Fruit fly (Drosophila melanogaster): ENCODE measurements around the gene scaf6.

Gene scaf6

DNA sequence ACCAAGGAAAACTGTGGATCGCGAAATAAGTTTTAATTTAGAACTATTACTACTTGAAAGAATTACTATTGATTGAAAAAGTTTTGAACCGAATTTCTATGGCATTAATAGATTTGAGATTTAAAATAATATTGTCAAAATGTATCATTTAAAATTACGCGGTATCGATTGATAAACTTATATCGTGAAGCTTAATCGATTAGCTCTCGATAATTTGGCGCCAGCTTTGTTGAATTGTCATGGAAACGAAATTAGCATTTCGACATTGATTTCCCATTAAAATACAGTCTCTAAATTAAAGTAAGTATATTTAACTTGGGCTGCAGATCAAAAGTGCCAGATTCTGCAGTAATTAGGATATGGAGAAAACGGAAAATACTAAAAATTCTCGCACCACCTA, 15.1 kb downstream of the scaf6 start, which contains the start of gene CG7730:
TSS of gene CG7730 (plus strand) at position 206 of the 400 bp plus-strand sequence.
- TF ChIP-seq CG8478 (optimal IDR thresholded peaks at IDR 0.05) (no peak), CTCF (optimal IDR thresholded peaks at IDR 0.05) (no peak)

DNA sequence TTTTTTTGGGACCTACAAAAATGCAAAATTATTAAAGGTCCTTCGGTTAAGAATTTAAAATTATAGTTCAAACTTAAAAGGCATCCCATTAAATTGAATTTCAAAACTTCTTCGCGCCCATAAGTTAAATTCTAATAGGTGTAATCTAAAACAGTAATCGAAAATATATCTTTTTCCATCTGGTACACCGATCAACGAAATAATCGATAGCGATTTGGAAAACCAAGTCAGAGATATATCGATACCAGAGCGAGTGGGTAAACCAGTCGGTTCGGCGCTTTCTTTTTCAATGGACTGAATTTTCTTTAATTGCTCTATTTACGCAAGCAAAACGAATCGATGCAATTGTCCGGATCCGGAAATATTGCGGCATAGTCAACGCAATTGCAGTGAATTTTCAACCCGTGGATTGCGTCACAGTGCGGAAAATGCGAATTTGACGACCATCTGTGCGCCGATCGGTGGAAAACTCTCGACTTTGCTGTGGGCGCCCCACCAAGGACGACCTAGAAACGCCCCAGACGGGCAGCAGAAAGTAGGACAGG, 18.2 kb downstream of the scaf6 start, which contains the start of gene Fit2:
TSS of gene Fit2 (plus strand) at position 234 of the 545 bp plus-strand sequence.
- no peak for TF ChIP-seq CG8478 (optimal IDR thresholded peaks at IDR 0.05)
- TF ChIP-seq CTCF (optimal IDR thresholded peaks at IDR 0.05), result no peak

DNA sequence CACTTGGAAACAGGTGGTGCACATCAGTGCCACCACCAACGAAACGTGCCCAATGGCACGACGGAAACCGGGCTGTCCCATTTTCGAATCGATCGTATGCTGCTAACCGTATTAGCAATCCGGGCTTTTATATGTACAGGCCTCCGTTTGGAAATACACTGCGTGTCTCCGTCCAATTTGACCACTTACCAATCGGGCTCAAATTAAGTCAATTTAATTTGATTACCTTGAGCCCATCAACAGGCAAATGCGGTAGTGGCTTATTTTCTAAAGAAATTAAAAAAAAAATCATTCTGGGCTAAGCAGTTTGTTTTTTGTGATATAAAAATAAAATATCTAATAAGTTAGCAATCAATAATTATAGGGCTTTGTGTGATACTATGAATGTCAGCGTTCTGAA, 18.7 kb downstream of the scaf6 start, which contains the start of gene a10:
TSS of gene a10 (minus strand) at position 101 of the 400 bp plus-strand sequence.
- TF ChIP-seq CG8478 (optimal IDR thresholded peaks at IDR 0.05) (no peak), CTCF (optimal IDR thresholded peaks at IDR 0.05) (no peak)

DNA sequence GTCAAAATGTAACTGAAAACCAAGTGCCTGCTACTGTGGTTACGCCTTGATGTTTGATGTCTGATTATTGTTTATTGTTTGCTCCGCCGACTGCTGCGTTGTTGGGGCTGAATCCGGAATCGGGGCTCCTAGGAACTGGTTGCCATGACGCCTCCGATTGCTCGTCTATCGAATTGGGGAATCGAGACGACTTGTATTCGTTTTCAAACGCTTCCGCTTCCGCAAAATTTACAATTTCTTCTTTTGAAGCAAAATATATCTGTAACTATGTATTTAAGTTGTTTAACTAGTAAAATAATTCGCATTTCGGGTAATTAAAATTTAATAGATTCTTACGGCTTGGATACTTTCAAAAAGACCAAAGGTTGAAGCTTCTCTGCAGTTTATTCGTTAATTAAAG, 19.6 kb downstream of the scaf6 start, which contains the start of gene CG6652:
TSS of gene CG6652 (minus strand) at position 101 of the 400 bp plus-strand sequence.
- no peak for TF ChIP-seq CG8478 (optimal IDR thresholded peaks at IDR 0.05)
- TF ChIP-seq CTCF (optimal IDR thresholded peaks at IDR 0.05), result no peak

DNA sequence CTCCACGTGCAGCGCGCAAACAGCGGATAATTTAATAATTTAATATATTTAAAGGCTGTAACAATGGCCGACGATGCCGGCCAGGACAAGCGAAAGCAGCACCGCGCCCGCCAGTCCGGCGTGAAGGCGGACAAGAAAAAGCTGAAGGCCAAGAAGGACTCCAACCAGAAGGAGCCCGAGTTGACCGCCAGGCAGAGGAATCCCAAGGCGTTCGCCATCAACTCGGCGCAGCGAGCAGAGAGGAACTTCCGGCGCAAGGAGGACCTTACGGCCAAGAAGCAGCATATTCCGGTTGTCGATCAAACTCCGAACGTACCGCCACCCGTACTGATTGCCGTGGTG, 25.8 kb downstream of the scaf6 start:
- TF ChIP-seq CG8478 (optimal IDR thresholded peaks at IDR 0.05) (no peak), CTCF (optimal IDR thresholded peaks at IDR 0.05) (no peak)

DNA sequence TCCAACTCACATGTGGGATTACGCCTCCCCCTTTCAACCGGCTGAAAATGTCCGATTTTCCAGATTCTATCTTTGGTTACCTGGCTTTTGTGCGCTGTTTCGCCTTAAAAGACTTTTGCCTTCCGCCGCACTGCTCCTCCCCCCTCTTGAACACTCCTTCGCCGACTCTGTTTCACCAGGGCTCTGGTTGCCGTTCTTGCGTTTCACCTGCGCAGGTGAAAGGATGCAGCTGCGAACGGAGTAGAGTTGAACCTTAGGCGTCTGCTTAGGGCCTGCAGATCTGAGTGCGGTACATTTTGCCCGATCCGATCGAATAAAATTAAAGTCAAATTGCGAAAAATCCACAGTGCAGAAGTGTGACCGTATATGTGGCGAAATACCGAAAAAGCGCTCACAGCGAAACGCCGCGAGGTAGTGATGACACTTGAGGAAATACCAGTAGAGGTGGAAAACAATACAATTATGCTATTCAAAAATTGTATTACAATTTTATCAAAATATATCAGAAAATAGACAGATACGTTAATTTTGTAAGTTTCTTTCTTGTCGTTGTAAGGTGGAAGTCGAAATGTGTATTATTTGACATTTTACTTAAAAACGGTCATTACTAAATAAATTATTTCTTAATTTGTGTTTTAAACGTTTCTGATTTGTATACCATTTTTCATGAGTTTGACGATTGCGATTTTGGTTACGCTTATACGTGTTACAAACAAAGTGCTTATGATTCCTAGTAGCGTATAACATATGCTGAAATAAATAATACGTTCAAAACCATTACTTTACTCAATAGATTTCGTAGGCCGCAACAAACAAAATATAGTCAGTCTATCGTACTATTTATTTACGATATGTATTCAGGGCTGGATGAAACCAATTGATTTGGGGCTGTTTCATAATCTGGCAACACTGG, 26.5 kb downstream of the scaf6 start, which contains the start of the genes CG6664 and CG7728:
TSS of gene CG6664 (minus strand) at position 518 of the 913 bp plus-strand sequence.
TSS of gene CG7728 (plus strand) at position 874 of the 913 bp plus-strand sequence.
- no peak for TF ChIP-seq CG8478 (optimal IDR thresholded peaks at IDR 0.05)
- TF ChIP-seq CTCF (optimal IDR thresholded peaks at IDR 0.05), result no peak

- TF ChIP-seq CG8478 (optimal IDR thresholded peaks at IDR 0.05) (no peak), CTCF (optimal IDR thresholded peaks at IDR 0.05) (peak in 1 of 2 experiments; percentile 27)
Observed at dm6 chr3L:17012017-17012719, 30.2 kb downstream of the scaf6 start, which contains the start of gene CG3764. CG3764 (minus strand) TSS chr3L:17012565.

DNA sequence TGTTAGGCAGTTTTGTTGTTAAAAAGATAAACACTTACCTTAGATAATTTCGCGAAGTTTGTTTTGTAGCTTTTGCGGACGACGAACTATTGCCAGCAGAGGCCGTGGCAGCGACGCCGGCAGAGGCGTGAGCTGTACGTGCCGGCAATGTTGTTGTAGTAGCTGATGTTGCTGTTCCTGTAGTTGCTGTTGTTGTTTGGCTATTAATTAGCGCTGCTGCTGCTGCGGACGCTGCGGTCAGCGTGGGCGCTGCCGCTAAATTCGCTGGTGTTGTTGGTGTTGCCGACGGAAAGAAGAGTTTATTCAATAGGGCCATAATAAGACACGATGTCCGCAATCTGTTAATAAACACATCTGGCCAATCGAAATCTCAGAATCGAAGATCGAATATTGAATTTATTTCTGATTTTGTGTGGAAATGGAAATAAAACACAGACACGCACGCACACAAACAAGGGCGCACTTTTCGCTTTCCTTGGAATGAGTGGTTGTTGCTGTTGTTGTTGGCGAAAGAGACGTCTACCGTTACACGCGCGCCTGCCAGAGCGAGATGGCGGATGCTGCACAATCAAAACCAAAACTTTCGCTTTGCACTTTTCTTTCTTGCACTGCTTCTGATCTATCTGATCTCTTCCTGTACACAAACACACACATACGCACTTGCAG, 30.9 kb downstream of the scaf6 start:
- TF ChIP-seq CG8478 (optimal IDR thresholded peaks at IDR 0.05) (no peak), CTCF (optimal IDR thresholded peaks at IDR 0.05) (no peak)

- TF ChIP-seq CTCF (optimal IDR thresholded peaks at IDR 0.05), result no peak
- TF ChIP-seq CG8478 (optimal IDR thresholded peaks at IDR 0.05), result no peak
Observed at dm6 chr3L:17010492-17011303, 31.7 kb downstream of the scaf6 start.

DNA sequence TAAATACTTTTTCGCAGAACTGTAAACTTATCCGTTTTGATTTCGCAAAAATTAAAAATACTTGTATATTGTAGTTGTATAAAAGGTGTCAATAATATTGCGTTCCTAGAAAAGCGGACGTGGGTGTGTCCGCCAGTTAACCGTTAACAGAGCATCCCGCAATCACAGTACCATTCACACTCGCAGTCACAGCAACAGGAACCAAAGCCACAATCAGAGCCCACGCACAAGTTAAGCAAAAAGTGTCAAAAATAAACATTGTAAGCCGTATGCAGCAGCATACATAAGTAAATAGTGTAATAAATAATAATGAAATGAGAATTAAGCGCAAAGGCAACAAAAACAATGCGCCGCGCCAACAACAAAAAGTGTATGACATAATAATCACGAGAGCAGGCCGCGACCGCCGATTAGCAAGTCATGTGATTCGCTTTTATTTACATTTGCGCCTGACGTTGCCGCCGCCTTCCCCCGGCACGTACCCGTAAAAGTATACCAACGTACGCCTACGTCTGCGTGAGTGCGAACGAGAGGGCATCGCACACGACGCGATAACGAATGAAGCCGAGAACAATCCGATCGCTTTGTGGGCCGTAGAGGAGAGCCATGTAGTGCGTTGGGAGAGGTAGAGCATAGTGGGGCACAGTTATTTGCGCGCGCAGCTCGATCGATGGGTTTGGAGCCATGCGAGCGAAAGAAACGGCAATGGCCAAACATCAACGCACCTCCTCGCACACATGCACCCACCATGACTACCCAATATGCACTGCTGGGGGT, 32.5 kb downstream of the scaf6 start:
- TF ChIP-seq CG8478 (optimal IDR thresholded peaks at IDR 0.05) (no peak), CTCF (optimal IDR thresholded peaks at IDR 0.05) (no peak)

DNA sequence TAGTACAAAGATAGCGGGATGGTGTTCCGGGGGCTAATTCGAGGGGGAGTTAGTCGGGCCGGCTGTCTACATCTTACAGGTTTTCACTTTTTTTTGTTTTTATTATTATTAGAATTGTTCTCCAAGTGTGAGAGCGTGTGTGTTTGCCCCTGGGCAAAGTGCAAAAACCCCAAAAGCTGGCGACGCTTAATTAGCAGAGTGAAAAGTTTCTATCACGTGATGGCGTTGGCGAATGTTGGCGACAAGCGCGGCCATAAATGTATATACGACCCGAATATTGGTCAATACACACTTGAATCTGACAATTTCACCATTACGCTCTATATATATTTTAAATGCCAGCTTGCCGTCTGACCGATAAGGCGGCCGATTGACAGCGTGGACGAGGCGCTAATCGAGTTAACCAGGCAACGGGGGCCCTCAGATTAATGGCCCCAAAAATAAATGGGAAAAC, 33.4 kb downstream of the scaf6 start:
- TF ChIP-seq CTCF (optimal IDR thresholded peaks at IDR 0.05) (no peak), CG8478 (optimal IDR thresholded peaks at IDR 0.05) (no peak)

DNA sequence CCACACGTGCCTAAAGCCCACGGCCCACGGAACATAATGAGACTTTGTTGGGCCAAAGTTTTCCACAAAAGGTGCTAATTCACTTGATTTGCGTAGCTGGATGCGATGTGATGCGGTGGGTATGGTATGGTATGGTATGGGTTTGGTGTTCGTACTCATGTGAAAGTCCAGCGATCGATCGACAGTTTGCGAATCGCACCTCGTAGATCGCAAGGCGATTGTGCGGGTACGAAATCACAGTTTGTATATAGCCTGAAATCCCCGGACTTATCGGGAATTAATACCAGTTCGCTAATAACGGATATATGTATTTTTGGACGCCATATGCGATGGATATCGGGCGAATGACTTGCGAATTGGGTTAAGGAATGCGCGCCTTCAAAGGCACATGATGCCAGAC, 34.4 kb downstream of the scaf6 start:
- TF ChIP-seq CG8478 (optimal IDR thresholded peaks at IDR 0.05) (no peak), CTCF (optimal IDR thresholded peaks at IDR 0.05) (no peak)

DNA sequence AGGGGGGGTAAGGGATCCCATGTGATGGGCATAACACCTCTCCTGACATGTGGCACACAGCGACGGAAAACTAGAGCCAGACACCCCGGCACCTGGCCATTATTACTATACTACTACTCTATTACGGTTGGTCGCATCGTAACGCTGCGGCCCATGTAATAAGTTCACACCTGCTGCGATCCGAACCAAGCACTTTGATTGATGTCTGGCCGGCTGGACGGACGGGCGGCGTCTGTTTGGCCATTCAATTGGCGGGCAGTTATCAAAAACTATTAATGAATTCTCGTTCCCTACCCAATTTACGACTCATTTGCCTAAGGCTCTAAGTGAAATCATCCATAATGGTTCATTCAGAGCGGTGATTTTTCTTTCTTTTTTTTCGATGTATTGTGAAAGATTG, 34.9 kb downstream of the scaf6 start:
- no peak for TF ChIP-seq CG8478 (optimal IDR thresholded peaks at IDR 0.05)

Measured in S2 (cell line).